Fruit fly (Drosophila melanogaster): ENCODE results near the gene CG46339.
A peak's percentile ranks its signal among the peaks of the same experiment; 100 is the strongest.

Gene CG46339

DNA sequence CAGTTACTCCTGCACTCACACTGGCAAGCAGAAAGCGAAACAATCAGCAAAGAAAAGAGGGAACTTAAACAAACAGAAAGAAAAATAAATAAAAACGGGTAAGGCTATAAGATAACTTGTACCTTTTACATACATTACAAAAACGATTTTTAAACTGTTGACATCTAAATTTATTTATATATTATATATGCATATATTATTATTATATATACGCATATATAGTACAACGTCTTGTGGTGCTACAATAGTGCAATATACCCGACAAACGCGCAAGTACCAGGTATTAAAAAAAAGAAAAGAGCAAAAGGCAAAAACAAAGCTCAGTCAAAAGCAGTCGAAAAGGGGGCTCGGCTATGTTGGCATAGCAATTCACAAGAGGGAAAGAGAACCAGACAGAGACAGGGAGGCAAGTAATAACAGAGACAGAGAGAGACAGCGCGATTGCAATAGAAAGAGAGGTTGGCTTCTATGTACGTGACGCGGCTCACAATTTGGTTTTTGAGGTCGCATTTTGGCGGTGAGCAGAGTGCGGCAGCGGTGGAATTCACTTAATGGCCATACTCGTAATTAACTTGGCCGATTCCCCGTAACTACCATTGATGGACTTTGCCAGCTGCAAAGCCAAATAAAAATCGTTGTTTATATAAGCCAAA, 38.6 kb downstream of the CG46339 start (continued):
- TF ChIP-seq CG18476 (GFP tag; optimal IDR thresholded peaks at IDR 0.05) = peak; percentile 32
- TF ChIP-seq Xrp1 (GFP tag; IDR thresholded peaks at IDR 0.05) = peak; percentile 89
- TF ChIP-seq ranshi (GFP tag; IDR thresholded peaks at IDR 0.05) = peak; percentile 76
- TF ChIP-seq CG11093 (GFP tag; IDR thresholded peaks at IDR 0.05) = peak; percentile 60; the same call in 1 of the 3 replicates
- no peak for TF ChIP-seq CG10565 (GFP tag; optimal IDR thresholded peaks at IDR 0.05)
- peak; percentile 35; the same call in 1 of the 3 replicates for TF ChIP-seq CG6175 (GFP tag; IDR thresholded peaks at IDR 0.05)
- peak; percentile 74 for TF ChIP-seq Oli (tag; optimal IDR thresholded peaks at IDR 0.05)
- TF ChIP-seq CG7963 (GFP tag; IDR thresholded peaks at IDR 0.05; ENCODE audit: partially characterized antibody) = no peak
- TF ChIP-seq CG12744 (GFP tag; optimal IDR thresholded peaks at IDR 0.05) = no peak
- TF ChIP-seq pfk (GFP tag; optimal IDR thresholded peaks at IDR 0.05) = no peak
- peak; percentile 78 for TF ChIP-seq lmd (GFP tag; IDR thresholded peaks at IDR 0.05)
- peak; percentile 80 for TF ChIP-seq CG11695 (GFP tag; IDR thresholded peaks at IDR 0.05)
- TF ChIP-seq CG3838 (GFP tag; optimal IDR thresholded peaks at IDR 0.05) = no peak
- no peak for TF ChIP-seq sima (GFP tag; optimal IDR thresholded peaks at IDR 0.05)
- peak; percentile 81 for TF ChIP-seq CG31441 (GFP tag; IDR thresholded peaks at IDR 0.05)
- peak; percentile 1 for TF ChIP-seq pb (GFP tag; optimal IDR thresholded peaks at IDR 0.05)
- peak; percentile 38 for TF ChIP-seq BtbVII (GFP tag; optimal IDR thresholded peaks at IDR 0.05)
- TF ChIP-seq btn (GFP tag; optimal IDR thresholded peaks at IDR 0.05) = no peak
- TF ChIP-seq CG2712 (tag; optimal IDR thresholded peaks at IDR 0.05) = peak; percentile 89
- peak; percentile 46 for TF ChIP-seq CG13296 (GFP tag; optimal IDR thresholded peaks at IDR 0.05)
- no peak for TF ChIP-seq amos (GFP tag; IDR thresholded peaks at IDR 0.05; ENCODE audit: partially characterized antibody)
- TF ChIP-seq CG7786 (GFP tag; optimal IDR thresholded peaks at IDR 0.05) = no peak
- peak; percentile 90 for TF ChIP-seq Ptx1 (GFP tag; IDR thresholded peaks at IDR 0.05)
- TF ChIP-seq zen (tag; optimal IDR thresholded peaks at IDR 0.05) = peak; percentile 21
- TF ChIP-seq CG30403 (GFP tag; optimal IDR thresholded peaks at IDR 0.05) = peak; percentile 55
- TF ChIP-seq HLH54F (GFP tag; optimal IDR thresholded peaks at IDR 0.05) = no peak
- peak; percentile 76 for TF ChIP-seq CG11696 (GFP tag; IDR thresholded peaks at IDR 0.05)
- TF ChIP-seq bigmax (GFP tag; optimal IDR thresholded peaks at IDR 0.05) = no peak
- no peak for TF ChIP-seq gcm2 (GFP tag; optimal IDR thresholded peaks at IDR 0.05)
- no peak for TF ChIP-seq cad (GFP tag; optimal IDR thresholded peaks at IDR 0.05)
- TF ChIP-seq CG3995 (GFP tag; optimal IDR thresholded peaks at IDR 0.05) = no peak
- TF ChIP-seq CG18262 (tag; optimal IDR thresholded peaks at IDR 0.05) = peak; percentile 85
- TF ChIP-seq CG3847 (GFP tag; IDR thresholded peaks at IDR 0.05) = peak; percentile 50
- TF ChIP-seq caup (GFP tag; optimal IDR thresholded peaks at IDR 0.05; ENCODE audit: severe bottlenecking) = peak; percentile 66
- TF ChIP-seq CG10462 (GFP tag; optimal IDR thresholded peaks at IDR 0.05) = peak; percentile 19
- no peak for TF ChIP-seq pros (GFP tag; optimal IDR thresholded peaks at IDR 0.05)
- TF ChIP-seq pita (GFP tag; optimal IDR thresholded peaks at IDR 0.05) = no peak
- TF ChIP-seq CG2202 (tag; optimal IDR thresholded peaks at IDR 0.05) = peak; percentile 32
- TF ChIP-seq CG5180 (GFP tag; optimal IDR thresholded peaks at IDR 0.05) = no peak
- no peak for TF ChIP-seq CG8089 (GFP tag; optimal IDR thresholded peaks at IDR 0.05)
- peak; percentile 23 for TF ChIP-seq CG9817 (tag; optimal IDR thresholded peaks at IDR 0.05)
- TF ChIP-seq run (tag; optimal IDR thresholded peaks at IDR 0.05) = peak; percentile 64
- no peak for TF ChIP-seq mam (GFP tag; optimal IDR thresholded peaks at IDR 0.05)
- no peak for TF ChIP-seq Hsf (GFP tag; optimal IDR thresholded peaks at IDR 0.05)
- TF ChIP-seq GATAe (GFP tag; conservative IDR thresholded peaks at IDR 0.05) = no peak
- peak; percentile 54 for TF ChIP-seq Chrac-16 (GFP tag; optimal IDR thresholded peaks at IDR 0.05)
- TF ChIP-seq sna (GFP tag; IDR thresholded peaks at IDR 0.05; ENCODE audit: partially characterized antibody) = no peak
- TF ChIP-seq odd (GFP tag; optimal IDR thresholded peaks at IDR 0.05) = peak; percentile 20
- no peak for TF ChIP-seq CG13894 (tag; optimal IDR thresholded peaks at IDR 0.05)
- peak; percentile 71 for TF ChIP-seq CG13424 (tag; optimal IDR thresholded peaks at IDR 0.05)
